Worm (Caenorhabditis elegans) whole organism, L3 larva: ENCODE measurements around the gene cyp-13A4.

Source experiments
- R02D3.7 ChIP-seq: fragments of 150-350 bp; optimal IDR thresholded peaks from 2 replicates; lab custom pipeline; 2014; ENCODE audit warnings: missing biosample characterization, missing genetic modification characterization
- ZK546.5 ChIP-seq: sonication (generic microtip); optimal IDR thresholded peaks from 2 replicates; lab custom pipeline; 2017; ENCODE audit warnings: missing biosample characterization, missing genetic modification characterization
- aly-2 ChIP-seq: fragments of 150-350 bp; optimal IDR thresholded peaks from 2 replicates; lab custom pipeline; 2014; ENCODE audit warnings: missing biosample characterization, missing genetic modification characterization
- ama-1 ChIP-seq: fragments of 150-350 bp; optimal IDR thresholded peaks from 2 replicates; lab custom pipeline; 2018
- ceh-28 ChIP-seq: fragments of 150-350 bp; optimal IDR thresholded peaks from 2 replicates; lab custom pipeline; 2014; ENCODE audit warnings: missing biosample characterization, missing genetic modification reagents, missing genetic modification characterization
- ceh-82 ChIP-seq: fragments of 150-350 bp; optimal IDR thresholded peaks from 2 replicates; lab custom pipeline; 2014; ENCODE audit warnings: missing biosample characterization, missing genetic modification characterization
- ceh-9 ChIP-seq: sonication (generic microtip); optimal IDR thresholded peaks from 2 replicates; lab custom pipeline; 2018; ENCODE audit warnings: missing biosample characterization, missing genetic modification characterization
- daf-12 ChIP-seq: fragments of 150-350 bp; optimal IDR thresholded peaks from 2 replicates; lab custom pipeline; 2014; ENCODE audit warnings: missing biosample characterization, missing genetic modification reagents, missing genetic modification characterization
- egl-27 ChIP-seq: sonication (generic microtip); optimal IDR thresholded peaks from 4 replicates; lab custom pipeline; 2017; ENCODE audit warnings: missing biosample characterization, missing genetic modification reagents, missing genetic modification characterization
- egl-5 ChIP-seq: fragments of 150-350 bp; optimal IDR thresholded peaks from 2 replicates; lab custom pipeline; 2017; ENCODE audit warnings: missing biosample characterization, missing genetic modification reagents, missing genetic modification characterization, inconsistent platforms
- elt-2 ChIP-seq: sonication (generic microtip); optimal IDR thresholded peaks from 2 replicates; lab custom pipeline; 2016; ENCODE audit warnings: missing genetic modification reagents, mild to moderate bottlenecking, missing genetic modification characterization, missing compliant biosample characterization
- eor-1 ChIP-seq, 2 experiments: fragments of 150-350 bp; optimal IDR thresholded peaks; 2 replicates each; lab custom pipeline; 2014 to 2018; ENCODE audit warnings: missing biosample characterization in 2 of 2, missing genetic modification characterization in 2 of 2
- fkh-10 ChIP-seq: sonication (generic microtip); optimal IDR thresholded peaks from 2 replicates; lab custom pipeline; 2017; ENCODE audit warnings: missing biosample characterization, missing genetic modification reagents, missing genetic modification characterization
- fkh-2 ChIP-seq: fragments of 150-350 bp; optimal IDR thresholded peaks from 2 replicates; lab custom pipeline; 2014; ENCODE audit warnings: missing biosample characterization, missing genetic modification reagents, missing genetic modification characterization
- jun-1 ChIP-seq: fragments of 150-350 bp; optimal IDR thresholded peaks from 2 replicates; lab custom pipeline; 2014; ENCODE audit warnings: missing biosample characterization, missing genetic modification reagents, missing genetic modification characterization
- lin-15B ChIP-seq: fragments of 150-350 bp; optimal IDR thresholded peaks from 2 replicates; lab custom pipeline; 2014; ENCODE audit warnings: missing biosample characterization, missing genetic modification characterization
- lin-39 ChIP-seq: fragments of 150-350 bp; optimal IDR thresholded peaks from 2 replicates; lab custom pipeline; 2018; ENCODE audit warnings: missing biosample characterization, missing genetic modification reagents, missing genetic modification characterization
- lsy-12 ChIP-seq: sonication (generic microtip); optimal IDR thresholded peaks from 2 replicates; lab custom pipeline; 2016; ENCODE audit warnings: mild to moderate bottlenecking, missing genetic modification characterization, missing compliant biosample characterization
- mml-1 ChIP-seq: fragments of 150-350 bp; sonication (generic microtip); optimal IDR thresholded peaks from 3 replicates; lab custom pipeline; 2014; ENCODE audit warnings: missing biosample characterization, missing genetic modification characterization
- nfya-1 ChIP-seq: sonication (generic microtip); optimal IDR thresholded peaks from 2 replicates; lab custom pipeline; 2017; ENCODE audit warnings: missing genetic modification characterization, mild to moderate bottlenecking, missing compliant biosample characterization, antibody characterized with exemption, moderate library complexity; ENCODE audit not compliant: insufficient read depth
- nhr-11 ChIP-seq: fragments of 150-350 bp; optimal IDR thresholded peaks from 2 replicates; lab custom pipeline; 2014; ENCODE audit warnings: missing biosample characterization, missing genetic modification characterization
- nhr-12 ChIP-seq: fragments of 150-350 bp; optimal IDR thresholded peaks from 2 replicates; lab custom pipeline; 2014; ENCODE audit warnings: missing biosample characterization, missing genetic modification characterization
- nhr-23 ChIP-seq: fragments of 150-350 bp; optimal IDR thresholded peaks from 2 replicates; lab custom pipeline; 2014; ENCODE audit warnings: missing biosample characterization, missing genetic modification reagents, missing genetic modification characterization
- nhr-237 ChIP-seq: fragments of 150-350 bp; optimal IDR thresholded peaks from 2 replicates; lab custom pipeline; 2014; ENCODE audit warnings: missing biosample characterization, missing genetic modification characterization
- nhr-28 ChIP-seq: fragments of 150-350 bp; optimal IDR thresholded peaks from 2 replicates; lab custom pipeline; 2014; ENCODE audit warnings: missing biosample characterization, missing genetic modification characterization
- nhr-43 ChIP-seq: sonication (generic microtip); optimal IDR thresholded peaks from 2 replicates; lab custom pipeline; 2016; ENCODE audit warnings: mild to moderate bottlenecking, missing genetic modification characterization, missing compliant biosample characterization; ENCODE audit not compliant: poor library complexity, severe bottlenecking
- nhr-67 ChIP-seq: fragments of 150-350 bp; optimal IDR thresholded peaks from 2 replicates; lab custom pipeline; 2014; ENCODE audit warnings: missing biosample characterization, missing genetic modification characterization
- pqm-1 ChIP-seq: fragments of 150-350 bp; optimal IDR thresholded peaks from 2 replicates; lab custom pipeline; 2017; ENCODE audit warnings: missing biosample characterization, missing genetic modification characterization, inconsistent platforms
- sea-2 ChIP-seq: fragments of 150-350 bp; sonication (generic microtip); optimal IDR thresholded peaks from 4 replicates; lab custom pipeline; 2014; ENCODE audit warnings: missing biosample characterization, missing genetic modification reagents, missing genetic modification characterization
- snpc-4 ChIP-seq: fragments of 150-350 bp; optimal IDR thresholded peaks from 2 replicates; lab custom pipeline; 2014; ENCODE audit warnings: missing biosample characterization, missing genetic modification characterization
- unc-62 ChIP-seq: fragments of 150-350 bp; sonication (generic microtip); optimal IDR thresholded peaks from 4 replicates; lab custom pipeline; 2014; ENCODE audit warnings: missing biosample characterization, missing genetic modification reagents, missing genetic modification characterization
- zag-1 ChIP-seq: fragments of 150-350 bp; optimal IDR thresholded peaks from 2 replicates; lab custom pipeline; 2014; ENCODE audit warnings: missing biosample characterization, missing genetic modification characterization
- ztf-11 ChIP-seq: fragments of 150-350 bp; optimal IDR thresholded peaks from 2 replicates; lab custom pipeline; 2014; ENCODE audit warnings: missing biosample characterization, missing genetic modification characterization
- ztf-4 ChIP-seq: fragments of 150-350 bp; optimal IDR thresholded peaks from 2 replicates; lab custom pipeline; 2014; ENCODE audit warnings: missing biosample characterization, missing genetic modification characterization

Gene cyp-13A4

ce11 chrII:9834921-9835320 is 37.4 kb upstream of the cyp-13A4 start, which contains the start of gene arrd-5:
TSS of gene arrd-5 (plus strand) at chrII:9835221.
- TF ChIP-seq ztf-4 (tag; lab: Kevin White, UChicago) (no peak), pqm-1 (no peak), egl-27 (tag; lab: Kevin White, UChicago) (no peak), R02D3.7 (no peak), nfya-1 (tag; lab: Kevin White, UChicago) (no peak), lin-15B (tag; lab: Kevin White, UChicago) (no peak)

- TF ChIP-seq aly-2 (tag; lab: Kevin White, UChicago) (no peak), snpc-4 (tag; lab: Kevin White, UChicago) (no peak), zag-1 (tag; lab: Kevin White, UChicago) (no peak), ceh-28 (tag; lab: Kevin White, UChicago) (no peak), daf-12 (tag; lab: Kevin White, UChicago) (no peak), ztf-11 (tag; lab: Kevin White, UChicago) (no peak), eor-1 (tag; optimal IDR thresholded peaks at IDR 0.05; lab: Kevin White, UChicago) (no peak), unc-62 (GFP tag; lab: Kevin White, UChicago) (no peak), fkh-10 (GFP tag; lab: Kevin White, UChicago) (no peak), egl-5 (tag; lab: Kevin White, UChicago) (no peak), sea-2 (no peak), mml-1 (tag; lab: Kevin White, UChicago) (no peak), ztf-4 (tag; lab: Kevin White, UChicago) (no peak), jun-1 (no peak), nhr-43 (tag; lab: Kevin White, UChicago) (no peak), nhr-237 (tag; lab: Kevin White, UChicago) (no peak), nhr-28 (no peak), ama-1 (no peak)
These were observed 36.3 kb upstream of the cyp-13A4 start, which contains the start of gene ZK938.3 for ce11 chrII:9833855-9834254. TSS of gene ZK938.3 (minus strand) at chrII:9833955.

ce11 chrII:9831033-9831432 is 33.5 kb upstream of the cyp-13A4 start, which contains the start of gene ZK938.12:
TSS of gene ZK938.12 (plus strand) at chrII:9831333.
- TF ChIP-seq unc-62 (GFP tag; lab: Kevin White, UChicago) = no peak
- TF ChIP-seq lsy-12 (tag; lab: Kevin White, UChicago) = no peak
- TF ChIP-seq fkh-10 (GFP tag; lab: Kevin White, UChicago) = no peak
- TF ChIP-seq daf-12 (tag; lab: Kevin White, UChicago) = no peak
- TF ChIP-seq ama-1 = no peak
- no peak for TF ChIP-seq R02D3.7
- no peak for TF ChIP-seq nhr-237 (tag; lab: Kevin White, UChicago)
- TF ChIP-seq nhr-43 (tag; lab: Kevin White, UChicago) = no peak
- no peak for TF ChIP-seq lin-15B (tag; lab: Kevin White, UChicago)
- no peak for TF ChIP-seq nhr-23
- TF ChIP-seq nhr-28 = no peak

ce11 chrII:9829108-9829507 is 31.6 kb upstream of the cyp-13A4 start, which contains the start of gene ZK938.1:
TSS of gene ZK938.1 (plus strand) at chrII:9829408.
- no peak for TF ChIP-seq elt-2 (tag; lab: Kevin White, UChicago)
- no peak for TF ChIP-seq lin-15B (tag; lab: Kevin White, UChicago)
- TF ChIP-seq nhr-237 (tag; lab: Kevin White, UChicago) = no peak
- TF ChIP-seq zag-1 (tag; lab: Kevin White, UChicago) = no peak
- TF ChIP-seq unc-62 (GFP tag; lab: Kevin White, UChicago) = no peak
- no peak for TF ChIP-seq nhr-11 (tag; lab: Kevin White, UChicago)
- no peak for TF ChIP-seq ztf-11 (tag; lab: Kevin White, UChicago)
- no peak for TF ChIP-seq ZK546.5 (tag; lab: Kevin White, UChicago)
- TF ChIP-seq nfya-1 (tag; lab: Kevin White, UChicago) = no peak
- no peak for TF ChIP-seq lin-39 (tag; lab: Kevin White, UChicago)
- TF ChIP-seq nhr-28 = no peak
- no peak for TF ChIP-seq ceh-82
- no peak for TF ChIP-seq lsy-12 (tag; lab: Kevin White, UChicago)
- TF ChIP-seq pqm-1 = no peak
- no peak for TF ChIP-seq fkh-10 (GFP tag; lab: Kevin White, UChicago)
- no peak for TF ChIP-seq ceh-9 (tag; lab: Kevin White, UChicago)

ce11 chrII:9828502-9828901 is 31.0 kb upstream of the cyp-13A4 start:
- no peak for TF ChIP-seq snpc-4 (tag; lab: Kevin White, UChicago)
- TF ChIP-seq lin-39 (tag; lab: Kevin White, UChicago) = no peak
- no peak for TF ChIP-seq nhr-11 (tag; lab: Kevin White, UChicago)
- TF ChIP-seq nhr-12 (tag; lab: Kevin White, UChicago) = no peak
- TF ChIP-seq nhr-237 (tag; lab: Kevin White, UChicago) = no peak
- no peak for TF ChIP-seq ztf-11 (tag; lab: Kevin White, UChicago)
- TF ChIP-seq fkh-2 (tag; lab: Kevin White, UChicago) = no peak
- TF ChIP-seq ztf-4 (tag; lab: Kevin White, UChicago) = no peak
- TF ChIP-seq sea-2 = no peak
- TF ChIP-seq lsy-12 (tag; lab: Kevin White, UChicago) = no peak
- TF ChIP-seq pqm-1 = no peak
- TF ChIP-seq fkh-10 (GFP tag; lab: Kevin White, UChicago) = no peak
- no peak for TF ChIP-seq ZK546.5 (tag; lab: Kevin White, UChicago)
- no peak for TF ChIP-seq ceh-9 (tag; lab: Kevin White, UChicago)
- no peak for TF ChIP-seq ceh-28 (tag; lab: Kevin White, UChicago)
- TF ChIP-seq ceh-82 = no peak
- TF ChIP-seq ama-1 = no peak
- no peak for TF ChIP-seq unc-62 (GFP tag; lab: Kevin White, UChicago)
- no peak for TF ChIP-seq nhr-67 (tag; lab: Kevin White, UChicago)
